Worm (Caenorhabditis elegans): ENCODE measurements around the gene srh-24.

- TF ChIP-seq F49E8.2 (tag; optimal IDR thresholded peaks at IDR 0.05; ENCODE audit: insufficient read depth): no peak
- TF ChIP-seq tlf-1 (GFP tag; optimal IDR thresholded peaks at IDR 0.05): no peak
- no peak for TF ChIP-seq lag-1 (GFP tag; IDR thresholded peaks at IDR 0.05)
- TF ChIP-seq F37B4.10 (GFP tag; IDR thresholded peaks at IDR 0.05): no peak
- TF ChIP-seq nfya-1 (tag; optimal IDR thresholded peaks at IDR 0.05; ENCODE audit: borderline replicate concordance, insufficient read depth): no peak
- no peak for TF ChIP-seq sea-2 (GFP tag; IDR thresholded peaks at IDR 0.05)
- no peak for TF ChIP-seq Y53F4B.3 (GFP tag; IDR thresholded peaks at IDR 0.05)
- TF ChIP-seq die-1 (tag; optimal IDR thresholded peaks at IDR 0.05): no peak
- no peak for TF ChIP-seq attf-3 (GFP tag; conservative IDR thresholded peaks at IDR 0.05)
- no peak for TF ChIP-seq nfya-2 (GFP tag; IDR thresholded peaks at IDR 0.05)
Observed at ce11 chrV:14004342-14004741, 43.5 kb upstream of the srh-24 start.

All from whole organism, young adult.